Worm (Caenorhabditis elegans): ENCODE data around the gene skr-5.

skr-5 gene

ce11 chrV:17344876-17345275, 2.8 kb upstream of the skr-5 start, which contains the start of the genes fbxa-188 and fbxa-189:
fbxa-188 (minus strand) TSS chrV:17344926.
fbxa-189 (plus strand) TSS chrV:17345214.
- no peak for TF ChIP-seq F13C5.2 (tag; optimal IDR thresholded peaks at IDR 0.05)
- TF ChIP-seq hmbx-1 (tag; optimal IDR thresholded peaks at IDR 0.05): no peak
- TF ChIP-seq ama-1 (optimal IDR thresholded peaks at IDR 0.05): no peak
- no peak for TF ChIP-seq pes-1 (GFP tag; IDR thresholded peaks at IDR 0.05)
- TF ChIP-seq hnd-1 (tag; optimal IDR thresholded peaks at IDR 0.05): no peak

DNA sequence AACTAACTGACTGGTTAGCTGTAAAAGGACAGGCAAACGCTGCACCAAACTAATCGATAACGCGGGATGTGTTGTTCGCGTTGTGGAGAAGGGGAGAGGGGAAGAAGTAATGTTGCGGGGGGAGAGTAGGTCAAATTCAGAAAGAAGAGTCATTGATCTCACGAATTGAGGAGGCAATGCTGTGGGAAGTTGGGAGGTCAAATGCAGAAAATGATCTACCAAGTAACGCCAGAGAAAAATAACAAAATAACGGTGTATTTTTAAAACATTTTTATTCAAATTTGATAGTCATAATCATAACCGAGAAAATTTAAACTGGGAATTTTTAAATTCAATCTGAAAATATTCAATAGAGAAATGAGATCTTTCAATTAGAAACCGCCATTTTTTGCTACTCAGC, 2.4 kb downstream of the skr-5 start, which contains the start of gene lsy-27:
lsy-27 (minus strand) TSS at position 101 of the 400 bp plus-strand sequence.
- no peak for TF ChIP-seq ama-1 (optimal IDR thresholded peaks at IDR 0.05)
- TF ChIP-seq F13C5.2 (tag; optimal IDR thresholded peaks at IDR 0.05): no peak
- TF ChIP-seq tra-4 (tag; optimal IDR thresholded peaks at IDR 0.05): no peak
- TF ChIP-seq sea-1 (GFP tag; conservative IDR thresholded peaks at IDR 0.05): no peak
- no peak for TF ChIP-seq hmg-4 (GFP tag; optimal IDR thresholded peaks at IDR 0.05)
- TF ChIP-seq scrt-1 (GFP tag; IDR thresholded peaks at IDR 0.05): no peak
- TF ChIP-seq ets-7 (tag; optimal IDR thresholded peaks at IDR 0.05): no peak
- no peak for TF ChIP-seq tbx-11 (GFP tag; IDR thresholded peaks at IDR 0.05)
- TF ChIP-seq aly-1 (tag; optimal IDR thresholded peaks at IDR 0.05): no peak
- TF ChIP-seq pes-1 (GFP tag; IDR thresholded peaks at IDR 0.05): no peak
- TF ChIP-seq B0310.2 (tag; optimal IDR thresholded peaks at IDR 0.05): no peak
- no peak for TF ChIP-seq hmbx-1 (tag; optimal IDR thresholded peaks at IDR 0.05)

ce11 chrV:17352827-17353373, 5.2 kb downstream of the skr-5 start, which contains the start of the genes fbxa-134 and F47H4.2:
fbxa-134 (minus strand) TSS chrV:17352870.
F47H4.2 (plus strand) TSS chrV:17353323.
- TF ChIP-seq ceh-36 (tag; optimal IDR thresholded peaks at IDR 0.05) (no peak), scrt-1 (GFP tag; IDR thresholded peaks at IDR 0.05) (no peak), ceh-13 (GFP tag; optimal IDR thresholded peaks at IDR 0.05) (no peak)

DNA sequence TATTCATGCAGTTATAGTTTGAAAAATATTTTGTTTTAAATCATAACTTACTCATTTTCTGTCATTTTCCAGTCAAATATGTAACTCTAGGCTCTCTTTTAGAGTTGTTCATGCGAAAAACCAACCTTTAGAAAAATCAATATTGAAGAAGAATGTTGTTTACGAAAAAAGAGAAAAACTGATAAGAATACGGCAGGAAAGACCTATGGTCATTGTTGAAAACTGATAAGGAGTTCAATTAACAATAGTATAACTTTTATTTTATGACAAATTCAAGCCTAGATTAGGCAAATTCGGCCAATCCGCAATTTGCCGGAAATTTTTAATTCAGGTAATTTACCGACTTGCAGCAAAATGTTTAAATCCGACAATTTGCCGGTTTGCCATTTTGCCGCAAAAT, 28.9 kb downstream of the skr-5 start, which contains the start of gene Y20C6A.1:
Y20C6A.1 (minus strand) TSS at position 107 of the 400 bp plus-strand sequence.
- TF ChIP-seq F13C5.2 (tag; optimal IDR thresholded peaks at IDR 0.05) (no peak), B0310.2 (tag; optimal IDR thresholded peaks at IDR 0.05) (no peak), hmg-4 (GFP tag; optimal IDR thresholded peaks at IDR 0.05) (no peak), ama-1 (optimal IDR thresholded peaks at IDR 0.05) (no peak), ceh-36 (tag; optimal IDR thresholded peaks at IDR 0.05) (no peak), ceh-13 (GFP tag; optimal IDR thresholded peaks at IDR 0.05) (no peak), aly-1 (tag; optimal IDR thresholded peaks at IDR 0.05) (no peak), tbx-11 (GFP tag; IDR thresholded peaks at IDR 0.05) (no peak), hmbx-1 (tag; optimal IDR thresholded peaks at IDR 0.05) (no peak), ets-7 (tag; optimal IDR thresholded peaks at IDR 0.05) (no peak), sea-1 (GFP tag; conservative IDR thresholded peaks at IDR 0.05) (no peak), hnd-1 (tag; optimal IDR thresholded peaks at IDR 0.05) (no peak), pes-1 (GFP tag; IDR thresholded peaks at IDR 0.05) (no peak)

DNA sequence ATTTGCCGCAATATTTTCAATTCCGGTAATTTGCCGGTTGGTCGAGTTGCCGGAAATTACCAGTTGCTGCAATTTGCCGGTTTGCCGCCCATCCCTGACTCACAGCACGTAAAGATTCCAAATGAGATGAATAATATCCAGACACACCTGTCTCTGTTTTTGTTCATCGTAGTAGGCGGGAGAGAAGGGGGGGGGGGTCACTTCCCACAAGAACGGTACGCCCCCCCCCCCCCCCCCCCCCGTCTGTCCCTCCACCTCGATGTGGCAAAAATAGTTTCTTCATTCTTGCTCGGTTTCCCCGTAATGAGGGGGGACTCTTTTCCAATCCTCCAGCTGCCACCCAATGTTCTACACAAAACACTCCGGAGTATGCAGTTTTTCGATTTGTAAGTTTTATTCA, 29.4 kb downstream of the skr-5 start, which contains the start of gene fbxb-7:
fbxb-7 (plus strand) TSS at position 267 of the 400 bp plus-strand sequence.
- no peak for TF ChIP-seq ets-7 (tag; optimal IDR thresholded peaks at IDR 0.05)
- no peak for TF ChIP-seq hmbx-1 (tag; optimal IDR thresholded peaks at IDR 0.05)
- no peak for TF ChIP-seq ceh-13 (GFP tag; optimal IDR thresholded peaks at IDR 0.05)
- no peak for TF ChIP-seq sea-1 (GFP tag; conservative IDR thresholded peaks at IDR 0.05)
- no peak for TF ChIP-seq F13C5.2 (tag; optimal IDR thresholded peaks at IDR 0.05)
- TF ChIP-seq pes-1 (GFP tag; IDR thresholded peaks at IDR 0.05): no peak
- no peak for TF ChIP-seq hnd-1 (tag; optimal IDR thresholded peaks at IDR 0.05)

ce11 chrV:17379932-17380331, 32.2 kb downstream of the skr-5 start, which contains the start of gene Y20C6A.4:
Y20C6A.4 (plus strand) TSS chrV:17380232.
- TF ChIP-seq hmg-4 (GFP tag; optimal IDR thresholded peaks at IDR 0.05) (no peak), ama-1 (optimal IDR thresholded peaks at IDR 0.05) (no peak), ets-7 (tag; optimal IDR thresholded peaks at IDR 0.05) (no peak), hnd-1 (tag; optimal IDR thresholded peaks at IDR 0.05) (no peak), tbx-37 (GFP tag; conservative IDR thresholded peaks at IDR 0.05) (no peak), tbx-11 (GFP tag; IDR thresholded peaks at IDR 0.05) (no peak), scrt-1 (GFP tag; IDR thresholded peaks at IDR 0.05) (no peak), ceh-13 (GFP tag; optimal IDR thresholded peaks at IDR 0.05) (no peak), hmbx-1 (tag; optimal IDR thresholded peaks at IDR 0.05) (no peak), tra-4 (tag; optimal IDR thresholded peaks at IDR 0.05) (no peak)

DNA sequence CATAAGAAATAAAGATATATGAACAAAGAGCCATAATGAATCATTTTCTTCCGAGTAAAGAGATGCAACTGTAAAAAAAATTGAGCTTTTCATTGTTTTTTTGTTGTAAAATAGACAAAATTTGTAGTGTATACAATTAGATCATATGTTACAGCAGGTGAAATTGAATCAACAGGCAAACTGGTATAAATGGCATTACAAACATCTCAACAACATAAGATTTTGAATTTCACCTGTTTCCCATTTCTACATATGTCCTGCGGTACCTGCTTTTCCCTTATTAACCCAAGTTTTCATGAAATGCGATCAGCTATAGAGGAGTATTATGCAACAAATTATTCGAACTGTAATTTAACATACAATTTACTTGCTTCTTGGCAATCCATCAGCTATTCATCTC, 47.7 kb downstream of the skr-5 start, which contains the start of gene srh-120:
srh-120 (plus strand) TSS at position 301 of the 400 bp plus-strand sequence.
- TF ChIP-seq tra-4 (tag; optimal IDR thresholded peaks at IDR 0.05): no peak
- TF ChIP-seq scrt-1 (GFP tag; IDR thresholded peaks at IDR 0.05): no peak
- no peak for TF ChIP-seq ets-7 (tag; optimal IDR thresholded peaks at IDR 0.05)
- no peak for TF ChIP-seq hnd-1 (tag; optimal IDR thresholded peaks at IDR 0.05)
- TF ChIP-seq pes-1 (GFP tag; IDR thresholded peaks at IDR 0.05): no peak
- TF ChIP-seq ama-1 (optimal IDR thresholded peaks at IDR 0.05): no peak
- TF ChIP-seq ceh-13 (GFP tag; optimal IDR thresholded peaks at IDR 0.05): no peak
- no peak for TF ChIP-seq hmbx-1 (tag; optimal IDR thresholded peaks at IDR 0.05)
- TF ChIP-seq hmg-4 (GFP tag; optimal IDR thresholded peaks at IDR 0.05): no peak
- TF ChIP-seq aly-1 (tag; optimal IDR thresholded peaks at IDR 0.05): no peak
- no peak for TF ChIP-seq tbx-11 (GFP tag; IDR thresholded peaks at IDR 0.05)
